Fruit fly (Drosophila melanogaster) whole organism, embryonic: ENCODE measurements around the gene ND-30.
A peak's percentile ranks its signal among the peaks of the same experiment; 100 is the strongest.

Experiments
- Asciz ChIP-seq: fragments of 200-800 bp; sonication (Bioruptor generic); optimal IDR thresholded peaks from 2 replicates; lab custom pipeline; 2017; ENCODE audit warnings: missing biosample characterization, mild to moderate bottlenecking, missing genetic modification characterization, missing genetic modification reagents
- Atf-2 ChIP-seq: fragments of 200-800 bp; sonication (Bioruptor generic); optimal IDR thresholded peaks from 2 replicates; lab custom pipeline; 2016; ENCODE audit warnings: missing biosample characterization, missing genetic modification characterization
- Atf6 ChIP-seq: fragments of 200-800 bp; sonication (Bioruptor generic); IDR thresholded peaks from 2 replicates; pipeline ENCODE4 v1.3.6; 2022; ENCODE audit warnings: missing biosample characterization, missing genetic modification characterization
- B-H1 ChIP-seq: fragments of 200-800 bp; sonication (Bioruptor generic); IDR thresholded peaks from 3 replicates; pipeline ENCODE4 v1.3.6; 2022; ENCODE audit warnings: missing biosample characterization, missing genetic modification characterization
- Bdp1 ChIP-seq: fragments of 200-800 bp; sonication (Bioruptor generic); optimal IDR thresholded peaks from 3 replicates; lab custom pipeline; 2016; ENCODE audit warnings: missing biosample characterization, missing genetic modification characterization
- Blimp-1 ChIP-seq: fragments of 200-800 bp; sonication (Bioruptor generic); optimal IDR thresholded peaks from 3 replicates; lab custom pipeline; 2018; ENCODE audit warnings: missing biosample characterization, missing genetic modification characterization, mild to moderate bottlenecking, moderate library complexity, missing genetic modification reagents
- CG10366 ChIP-seq: fragments of 200-800 bp; sonication (Bioruptor generic); IDR thresholded peaks from 2 replicates; pipeline ENCODE4 v1.3.6; 2022; ENCODE audit warnings: missing biosample characterization, missing genetic modification characterization
- CG11723 ChIP-seq: fragments of 200-800 bp; sonication (Bioruptor generic); optimal IDR thresholded peaks from 2 replicates; lab custom pipeline; 2017; ENCODE audit warnings: missing biosample characterization, mild to moderate bottlenecking, missing genetic modification characterization
- CG12391 ChIP-seq: fragments of 200-800 bp; sonication (Bioruptor generic); optimal IDR thresholded peaks from 3 replicates; lab custom pipeline; 2018; ENCODE audit warnings: missing biosample characterization, mild to moderate bottlenecking, missing genetic modification characterization, moderate library complexity
- CG12659 ChIP-seq: fragments of 200-800 bp; sonication (Bioruptor generic); optimal IDR thresholded peaks from 3 replicates; lab custom pipeline; 2017; ENCODE audit warnings: mild to moderate bottlenecking, missing biosample characterization, missing genetic modification reagents, missing genetic modification characterization
- CG12942 ChIP-seq: fragments of 200-800 bp; sonication (Bioruptor generic); optimal IDR thresholded peaks from 3 replicates; lab custom pipeline; 2016; ENCODE audit warnings: missing biosample characterization, missing genetic modification characterization
- CG13287 ChIP-seq: fragments of 200-800 bp; sonication (Bioruptor generic); IDR thresholded peaks from 2 replicates; pipeline ENCODE4 v1.3.6; 2022; ENCODE audit warnings: missing biosample characterization, missing genetic modification characterization; ENCODE audit not compliant: partially characterized antibody
- CG13894 ChIP-seq: fragments of 200-800 bp; sonication (Bioruptor generic); optimal IDR thresholded peaks from 3 replicates; lab custom pipeline; 2018; ENCODE audit warnings: missing biosample characterization, mild to moderate bottlenecking, missing genetic modification characterization, moderate library complexity
- CG14050 ChIP-seq: fragments of 200-800 bp; sonication (Bioruptor generic); IDR thresholded peaks from 3 replicates; pipeline ENCODE4 v1.3.6; 2022; ENCODE audit warnings: missing biosample characterization, missing genetic modification characterization
- CG2116 ChIP-seq: fragments of 200-800 bp; sonication (Bioruptor generic); optimal IDR thresholded peaks from 3 replicates; lab custom pipeline; 2018; ENCODE audit warnings: missing biosample characterization, mild to moderate bottlenecking, missing genetic modification characterization
- CG2678 ChIP-seq: fragments of 200-800 bp; sonication (Bioruptor generic); optimal IDR thresholded peaks from 3 replicates; lab custom pipeline; 2019; ENCODE audit warnings: missing biosample characterization, mild to moderate bottlenecking, missing genetic modification characterization, moderate library complexity
- CG30431 ChIP-seq: fragments of 200-800 bp; sonication (Bioruptor generic); optimal IDR thresholded peaks from 2 replicates; lab custom pipeline; 2017; ENCODE audit warnings: missing biosample characterization, missing genetic modification characterization
- CG3407 ChIP-seq: fragments of 200-800 bp; sonication (Bioruptor generic); optimal IDR thresholded peaks from 2 replicates; lab custom pipeline; 2018; ENCODE audit warnings: missing biosample characterization, mild to moderate bottlenecking, missing genetic modification characterization
- CG6765 ChIP-seq: fragments of 200-800 bp; sonication (Bioruptor generic); optimal IDR thresholded peaks from 3 replicates; lab custom pipeline; 2017; ENCODE audit warnings: missing biosample characterization, mild to moderate bottlenecking, missing genetic modification characterization
- CG7987 ChIP-seq: fragments of 200-800 bp; sonication (Bioruptor generic); optimal IDR thresholded peaks from 2 replicates; lab custom pipeline; 2018; ENCODE audit warnings: missing biosample characterization, mild to moderate bottlenecking, missing genetic modification characterization, moderate library complexity
- Dbx ChIP-seq: fragments of 200-800 bp; sonication (Bioruptor generic); IDR thresholded peaks from 3 replicates; pipeline ENCODE4 v1.3.6; 2022; ENCODE audit warnings: missing biosample characterization, missing genetic modification characterization
- Elba2 ChIP-seq: fragments of 200-800 bp; sonication (Bioruptor generic); optimal IDR thresholded peaks from 3 replicates; lab custom pipeline; 2016; ENCODE audit warnings: missing biosample characterization, missing genetic modification characterization
- Ets97D ChIP-seq: fragments of 200-800 bp; sonication (Bioruptor generic); optimal IDR thresholded peaks from 3 replicates; lab custom pipeline; 2016; ENCODE audit warnings: missing biosample characterization, missing genetic modification characterization
- H2.0 ChIP-seq: fragments of 200-800 bp; sonication (Bioruptor generic); IDR thresholded peaks from 2 replicates; pipeline ENCODE4 v1.3.6; 2022; ENCODE audit warnings: missing biosample characterization, missing genetic modification characterization
- HLH4C ChIP-seq: fragments of 200-800 bp; sonication (Bioruptor generic); IDR thresholded peaks from 3 replicates; pipeline ENCODE4 v1.3.6; 2022; ENCODE audit warnings: missing biosample characterization, missing genetic modification characterization; ENCODE audit not compliant: partially characterized antibody
- Hr51 ChIP-seq, 2 experiments: fragments of 200-800 bp; sonication (Bioruptor generic); optimal IDR thresholded peaks; 2 replicates in 1 of 2; 3 replicates in 1 of 2; lab custom pipeline; 2016 to 2018; ENCODE audit warnings: missing biosample characterization in 2 of 2, missing genetic modification characterization in 2 of 2, mild to moderate bottlenecking in 1 of 2, moderate library complexity in 1 of 2
- Pdp1 ChIP-seq, 2 experiments: fragments of 200-800 bp; sonication (Bioruptor generic); optimal IDR thresholded peaks; 3 replicates each; lab custom pipeline; 2016; ENCODE audit warnings: missing biosample characterization in 2 of 2, missing genetic modification characterization in 2 of 2, mild to moderate bottlenecking in 1 of 2, moderate library complexity in 1 of 2
- ap ChIP-seq: fragments of 200-800 bp; sonication (Bioruptor generic); IDR thresholded peaks from 2 replicates; pipeline ENCODE4 v1.3.6; 2022; ENCODE audit warnings: missing biosample characterization, missing genetic modification characterization
- cas ChIP-seq: fragments of 200-800 bp; sonication (Bioruptor generic); IDR thresholded peaks from 2 replicates; pipeline ENCODE4 v1.3.6; 2022; ENCODE audit warnings: missing biosample characterization, missing genetic modification characterization
- croc ChIP-seq: fragments of 200-800 bp; sonication (Bioruptor generic); conservative IDR thresholded peaks from 3 replicates; pipeline ENCODE4 v1.3.6; 2022; ENCODE audit warnings: missing biosample characterization, missing genetic modification characterization
- dati ChIP-seq: fragments of 200-800 bp; sonication (Bioruptor generic); IDR thresholded peaks from 2 replicates; pipeline ENCODE4 v1.3.6; 2022; ENCODE audit warnings: missing biosample characterization, missing genetic modification characterization
- dm ChIP-seq: fragments of 200-800 bp; sonication (Bioruptor generic); optimal IDR thresholded peaks from 3 replicates; lab custom pipeline; 2016; ENCODE audit warnings: missing biosample characterization, missing genetic modification characterization
- ems ChIP-seq: fragments of 200-800 bp; sonication (Bioruptor generic); optimal IDR thresholded peaks from 3 replicates; lab custom pipeline; 2016; ENCODE audit warnings: missing biosample characterization, missing genetic modification characterization
- eyg ChIP-seq: fragments of 200-800 bp; sonication (Bioruptor generic); optimal IDR thresholded peaks from 3 replicates; lab custom pipeline; 2016; ENCODE audit warnings: missing biosample characterization, missing genetic modification characterization
- ham ChIP-seq: fragments of 200-800 bp; sonication (Bioruptor generic); IDR thresholded peaks from 2 replicates; pipeline ENCODE4 v1.3.6; 2022; ENCODE audit warnings: missing biosample characterization, missing genetic modification characterization
- lbe ChIP-seq: fragments of 200-800 bp; sonication (Bioruptor generic); optimal IDR thresholded peaks from 2 replicates; lab custom pipeline; 2016; ENCODE audit warnings: missing biosample characterization, mild to moderate bottlenecking, missing genetic modification characterization
- lov ChIP-seq, 2 experiments: fragments of 200-800 bp in 1 of 2; fragments of >200 bp in 1 of 2; sonication (Bioruptor generic) in 1 of 2; IDR thresholded peaks in 1 of 2; optimal IDR thresholded peaks in 1 of 2; 2 replicates in 1 of 2; 3 replicates in 1 of 2; pipeline versions ENCODE4 v1.3.6 to Lab custom; 2017 to 2022; ENCODE audit warnings: missing biosample characterization in 1 of 2, missing genetic modification characterization in 1 of 2
- nau ChIP-seq: fragments of 200-800 bp; sonication (Bioruptor generic); optimal IDR thresholded peaks from 3 replicates; lab custom pipeline; 2017; ENCODE audit warnings: missing biosample characterization, mild to moderate bottlenecking, missing genetic modification characterization, missing genetic modification reagents
- p53 ChIP-seq: fragments of 200-800 bp; sonication (Bioruptor generic); optimal IDR thresholded peaks from 2 replicates; lab custom pipeline; 2016; ENCODE audit warnings: missing biosample characterization, missing genetic modification characterization
- row ChIP-seq: fragments of 200-800 bp; sonication (Bioruptor generic); IDR thresholded peaks from 3 replicates; pipeline ENCODE4 v1.3.6; 2022; ENCODE audit warnings: missing biosample characterization, missing genetic modification characterization
- run ChIP-seq: fragments of 200-800 bp; sonication (Bioruptor generic); optimal IDR thresholded peaks from 3 replicates; lab custom pipeline; 2018; ENCODE audit warnings: missing biosample characterization, mild to moderate bottlenecking, missing genetic modification characterization
- sc ChIP-seq, 3 experiments: fragments of >200 bp in 2 of 3; fragments of 200-800 bp in 1 of 3; sonication (Bioruptor generic) in 1 of 3; optimal IDR thresholded peaks; 2 replicates in 2 of 3; 3 replicates in 1 of 3; lab custom pipeline; 2017; ENCODE audit warnings: mild to moderate bottlenecking in 1 of 3, missing biosample characterization in 1 of 3, missing genetic modification characterization in 1 of 3, missing genetic modification reagents in 1 of 3
- sim ChIP-seq: fragments of 200-800 bp; sonication (Bioruptor generic); IDR thresholded peaks from 2 replicates; pipeline ENCODE4 v1.3.6; 2022; ENCODE audit warnings: missing biosample characterization, missing genetic modification characterization
- sqz ChIP-seq: fragments of 200-800 bp; sonication (Bioruptor generic); optimal IDR thresholded peaks from 3 replicates; lab custom pipeline; 2018; ENCODE audit warnings: missing biosample characterization, mild to moderate bottlenecking, missing genetic modification characterization
- tio ChIP-seq: fragments of 200-800 bp; sonication (Bioruptor generic); optimal IDR thresholded peaks from 2 replicates; lab custom pipeline; 2017; ENCODE audit warnings: missing biosample characterization, missing genetic modification characterization, inconsistent platforms
- wdn ChIP-seq: fragments of 200-800 bp; sonication (Bioruptor generic); IDR thresholded peaks from 2 replicates; pipeline ENCODE4 v1.3.6; 2022; ENCODE audit warnings: missing biosample characterization, missing genetic modification characterization
- wek ChIP-seq: fragments of 200-800 bp; sonication (Bioruptor generic); optimal IDR thresholded peaks from 3 replicates; lab custom pipeline; 2018; ENCODE audit warnings: missing biosample characterization, mild to moderate bottlenecking, missing genetic modification characterization, moderate library complexity

ND-30 gene

DNA sequence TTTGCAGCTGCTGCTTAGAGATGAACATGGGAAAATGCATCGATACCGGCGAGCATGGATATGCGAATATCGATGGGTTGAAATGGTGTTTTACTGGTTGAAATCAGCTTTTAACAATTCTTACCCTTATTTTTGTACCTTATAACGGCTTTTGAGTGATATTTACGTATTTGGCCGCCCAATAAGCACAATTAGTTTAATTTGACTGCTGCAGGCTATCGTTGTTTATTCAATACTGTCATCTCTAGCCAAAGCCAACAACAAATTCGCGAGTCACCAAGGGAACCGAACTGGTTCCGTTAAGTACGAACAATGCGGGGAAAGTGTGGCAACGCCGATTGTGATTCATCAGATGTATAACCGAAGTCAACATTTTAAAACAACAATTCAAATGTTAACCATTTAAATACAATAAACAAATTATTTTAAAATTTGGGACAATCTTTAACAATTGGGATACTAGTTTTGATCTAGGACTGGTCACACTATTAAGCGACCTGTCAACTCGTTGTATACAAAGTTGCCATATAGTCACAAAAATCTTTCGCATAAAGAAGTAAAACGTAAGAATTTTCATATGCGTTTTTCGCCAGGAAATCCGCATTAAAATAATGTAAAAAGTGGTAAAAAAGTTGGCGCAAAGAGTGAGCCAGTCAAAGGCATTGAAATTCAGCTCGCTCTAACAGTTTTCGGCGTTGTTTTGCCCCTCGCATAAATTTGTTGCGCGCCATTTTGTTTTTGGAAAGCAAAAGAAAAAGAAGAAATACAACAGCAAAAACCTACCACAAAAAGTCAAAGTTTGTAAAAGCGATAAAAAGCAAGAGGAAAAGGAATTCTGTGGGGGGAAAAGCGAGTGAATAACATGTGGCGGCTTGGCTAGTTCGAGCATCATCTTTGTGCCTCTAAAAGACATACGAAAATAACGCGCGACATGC, 11.0 kb downstream of the ND-30 start, which contains the start of the genes Usp5 and BtbVII (continued):
- TF ChIP-seq croc (GFP tag; lab: Robert Waterston, UW) (0 out of 3 replicates have a peak, but pooled peaks have one; percentile 39), wek (peak; percentile 49), CG2678 (tag; lab: Kevin White, UChicago) (peak; percentile 39), p53 (GFP tag; lab: Kevin White, UChicago) (no peak), Elba2 (peak; percentile 96), dati (GFP tag; lab: Robert Waterston, UW) (no peak), eyg (GFP tag; lab: Kevin White, UChicago) (peak; percentile 22), CG12391 (tag; lab: Kevin White, UChicago) (peak; percentile 67), ap (no peak), CG10366 (GFP tag; lab: Robert Waterston, UW) (peak; percentile 50), B-H1 (GFP tag; lab: Robert Waterston, UW) (peak; percentile 40; the same call in 1 of the 3 replicates), CG7987 (GFP tag; lab: Kevin White, UChicago) (no peak), Atf-2 (GFP tag; lab: Kevin White, UChicago) (peak; percentile 10), tio (GFP tag; lab: Kevin White, UChicago) (no peak), Ets97D (GFP tag; lab: Kevin White, UChicago) (peak; percentile 78), Blimp-1 (no peak), ems (GFP tag; lab: Kevin White, UChicago) (peak; percentile 67), ham (GFP tag; lab: Robert Waterston, UW) (no peak), CG2116 (GFP tag; lab: Kevin White, UChicago) (peak; percentile 71), Atf6 (GFP tag; lab: Robert Waterston, UW) (peak; percentile 43; the same call in 1 of the 2 replicates), nau (no peak), Hr51 (GFP tag; optimal IDR thresholded peaks at IDR 0.05; lab: Kevin White, UChicago) (peak; percentile 47 to 49), row (GFP tag; lab: Robert Waterston, UW) (peak; percentile 90), lov (optimal IDR thresholded peaks at IDR 0.05; lab: Kevin White, UChicago) (no peak), lov (GFP tag; IDR thresholded peaks at IDR 0.05; lab: Robert Waterston, UW) (no peak), sim (GFP tag; lab: Robert Waterston, UW) (0 out of 2 replicates have a peak, but pooled peaks have one; percentile 7), CG3407 (GFP tag; lab: Kevin White, UChicago) (no peak), sc (optimal IDR thresholded peaks at IDR 0.05; lab: Kevin White, UChicago) (no peak), sc (GFP tag; optimal IDR thresholded peaks at IDR 0.05; lab: Kevin White, UChicago) (no peak), CG30431 (GFP tag; lab: Kevin White, UChicago) (peak; percentile 6), HLH4C (GFP tag; lab: Robert Waterston, UW) (peak; percentile 93), sqz (GFP tag; lab: Kevin White, UChicago) (peak; percentile 53), Dbx (GFP tag; lab: Robert Waterston, UW) (peak; percentile 68), CG14050 (GFP tag; lab: Robert Waterston, UW) (no peak), H2.0 (GFP tag; lab: Robert Waterston, UW) (peak; percentile 47; the same call in 1 of the 2 replicates), dm (GFP tag; lab: Kevin White, UChicago) (peak; percentile 60), Asciz (GFP tag; lab: Kevin White, UChicago) (no peak), CG12659 (GFP tag; lab: Kevin White, UChicago) (peak; percentile 65), CG13894 (tag; lab: Kevin White, UChicago) (peak; percentile 75), CG12942 (peak; percentile 50), Bdp1 (GFP tag; lab: Kevin White, UChicago) (peak; percentile 64), Pdp1 (GFP tag; optimal IDR thresholded peaks at IDR 0.05; lab: Kevin White, UChicago) (peak; percentile 61 to 69), lbe (peak; percentile 4), cas (no peak), CG13287 (GFP tag; lab: Robert Waterston, UW) (peak; percentile 99), CG11723 (GFP tag; lab: Kevin White, UChicago) (no peak), CG6765 (GFP tag; lab: Kevin White, UChicago) (peak; percentile 27), wdn (GFP tag; lab: Robert Waterston, UW) (0 out of 2 replicates have a peak, but pooled peaks have one; percentile 16), run (tag; lab: Kevin White, UChicago) (no peak)
